Worm (Caenorhabditis elegans) whole organism, mixed stage, embryonic: ENCODE measurements around the gene nhr-124.

Experiments used
- mab-5 ChIP-seq: fragments of 150-350 bp; optimal IDR thresholded peaks from 2 replicates; lab custom pipeline; 2014; ENCODE audit warnings: missing biosample characterization, missing genetic modification characterization
- sptf-1 ChIP-seq: sonication (generic microtip); optimal IDR thresholded peaks from 2 replicates; lab custom pipeline; 2017; ENCODE audit warnings: mild to moderate bottlenecking, missing genetic modification characterization, moderate library complexity, missing compliant biosample characterization

DNA sequence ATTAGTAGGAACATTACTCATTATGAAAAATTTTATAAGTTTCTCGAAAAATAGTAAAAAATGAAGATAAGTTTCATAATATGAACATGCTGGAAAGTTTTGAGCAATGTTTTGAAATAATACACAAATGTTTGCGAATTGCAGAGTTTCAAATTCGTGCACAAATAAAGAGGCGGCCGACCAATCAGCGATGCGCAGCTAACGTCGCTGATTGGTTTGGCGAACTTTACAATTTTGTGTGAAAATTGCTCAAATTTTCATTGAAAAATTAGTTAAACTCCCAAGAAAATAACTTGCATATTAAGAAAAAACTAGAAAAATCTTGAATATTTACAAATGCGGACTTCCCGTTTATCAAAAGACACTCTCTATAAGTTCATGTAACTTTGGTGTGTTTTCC is 53.3 kb downstream of the nhr-124 start:
- TF ChIP-seq sptf-1 (tag; lab: Kevin White, UChicago) (no peak), mab-5 (tag; lab: Kevin White, UChicago) (no peak)
